Worm (Caenorhabditis elegans): ENCODE measurements around the gene W03F9.4.

The W03F9.4 gene

ce11 chrV:144794-145193 lies 6.4 kb downstream of the W03F9.4 start, which contains the start of gene srh-82:
Gene srh-82 (plus strand): TSS chrV:145094.
- TF ChIP-seq efl-1 (optimal IDR thresholded peaks at IDR 0.05) (no peak), efl-1 (GFP tag; optimal IDR thresholded peaks at IDR 0.05 in 1 of 2) (peak in 1 of 2 experiments; percentile 0), lin-15B (tag; optimal IDR thresholded peaks at IDR 0.05) (no peak)

DNA sequence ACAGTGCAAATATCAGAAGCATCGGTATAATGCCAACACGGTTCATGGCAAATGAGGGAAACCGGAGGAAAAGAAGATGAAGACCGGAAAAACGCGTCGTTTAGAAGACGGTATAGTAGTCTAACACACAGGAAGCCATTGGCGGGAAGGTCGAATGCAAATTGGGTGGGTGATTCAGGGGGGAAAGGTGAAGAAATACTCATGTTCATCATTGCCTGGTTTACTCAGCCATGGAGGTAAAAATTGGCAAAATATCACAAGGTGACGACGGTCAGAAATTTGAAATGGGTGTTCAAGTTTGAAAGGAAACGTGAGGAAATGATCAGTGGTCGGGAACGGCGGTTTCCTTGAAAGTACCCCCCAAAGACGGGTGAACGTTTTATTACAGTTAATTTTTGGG lies 9.9 kb downstream of the W03F9.4 start, which contains the start of gene W03F9.11:
TSS of gene W03F9.11 (minus strand) at position 101 of the 400 bp plus-strand sequence.
- no peak for TF ChIP-seq nhr-20 (tag; optimal IDR thresholded peaks at IDR 0.05)
- no peak for TF ChIP-seq blmp-1 (tag; optimal IDR thresholded peaks at IDR 0.05)
- TF ChIP-seq mep-1 (tag; optimal IDR thresholded peaks at IDR 0.05) = no peak
- no peak for TF ChIP-seq lin-13 (GFP tag; optimal IDR thresholded peaks at IDR 0.05)
- no peak for TF ChIP-seq sox-4 (tag; optimal IDR thresholded peaks at IDR 0.05)
- no peak for TF ChIP-seq mab-9 (GFP tag; IDR thresholded peaks at IDR 0.05)
- no peak for TF ChIP-seq isw-1 (GFP tag; IDR thresholded peaks at IDR 0.05)
- no peak for TF ChIP-seq efl-1 (optimal IDR thresholded peaks at IDR 0.05)
- TF ChIP-seq efl-1 (GFP tag; optimal IDR thresholded peaks at IDR 0.05 in 1 of 2) = no peak
- no peak for TF ChIP-seq egl-27 (tag; optimal IDR thresholded peaks at IDR 0.05)
- TF ChIP-seq dsc-1 (tag; optimal IDR thresholded peaks at IDR 0.05) = no peak

DNA sequence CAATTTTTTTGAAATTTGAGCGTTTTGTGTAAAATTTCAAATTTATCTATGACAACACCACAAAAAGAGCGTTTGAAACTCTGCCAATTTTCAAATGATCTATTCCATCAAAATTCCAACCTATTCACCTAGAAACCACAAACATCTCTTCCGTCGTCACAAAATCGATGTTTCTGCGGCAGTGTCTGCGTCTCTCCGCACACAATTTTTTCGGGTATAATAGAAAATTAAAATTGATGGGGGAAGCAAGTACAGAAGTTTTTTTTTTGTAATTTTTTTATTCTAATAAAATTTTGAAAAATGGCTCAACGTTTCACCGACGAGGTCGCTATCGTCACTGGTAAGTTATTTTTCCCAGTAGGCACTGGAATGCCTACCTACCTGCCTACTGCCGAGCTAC lies 12.6 kb downstream of the W03F9.4 start, which contains the start of gene W03F9.9:
TSS of gene W03F9.9 (plus strand) at position 301 of the 400 bp plus-strand sequence.
- TF ChIP-seq efl-1 (optimal IDR thresholded peaks at IDR 0.05) (no peak), efl-1 (GFP tag; optimal IDR thresholded peaks at IDR 0.05 in 1 of 2) (peak in 1 of 2 experiments; percentile 82), ceh-88 (GFP tag; IDR thresholded peaks at IDR 0.05) (no peak)

ce11 chrV:137667-138066 lies 13.5 kb downstream of the W03F9.4 start:
- TF ChIP-seq nhr-76 (tag; optimal IDR thresholded peaks at IDR 0.05) = no peak
- no peak for TF ChIP-seq ztf-11 (tag; optimal IDR thresholded peaks at IDR 0.05)
- TF ChIP-seq sptf-1 (tag; optimal IDR thresholded peaks at IDR 0.05) = no peak
- TF ChIP-seq pag-3 (tag; optimal IDR thresholded peaks at IDR 0.05; ENCODE audit: borderline replicate concordance, insufficient read depth) = no peak
- TF ChIP-seq efl-1 (optimal IDR thresholded peaks at IDR 0.05) = no peak
- TF ChIP-seq efl-1 (GFP tag; optimal IDR thresholded peaks at IDR 0.05 in 1 of 2) = peak in 1 of 2 experiments; percentile 91

DNA sequence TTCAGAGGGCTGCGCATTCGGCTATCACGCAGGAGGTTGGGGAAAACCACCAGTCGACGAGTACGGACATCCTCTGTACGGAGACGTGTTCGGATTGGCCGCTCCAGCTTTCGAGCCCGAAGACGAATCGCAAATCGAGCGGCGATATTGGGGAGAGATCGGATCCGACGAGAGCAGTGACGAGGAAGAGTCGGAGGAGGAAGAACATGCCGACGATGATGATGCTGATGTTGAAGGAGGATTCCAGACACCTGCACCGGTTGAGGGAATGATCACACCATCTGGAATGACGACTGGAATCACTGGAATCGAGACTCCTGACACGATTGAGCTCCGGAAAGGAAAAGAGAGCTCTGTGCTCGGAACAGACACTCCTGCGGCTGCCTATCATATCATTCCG lies 21.0 kb downstream of the W03F9.4 start:
- no peak for TF ChIP-seq efl-1 (optimal IDR thresholded peaks at IDR 0.05)
- TF ChIP-seq efl-1 (GFP tag; optimal IDR thresholded peaks at IDR 0.05 in 1 of 2) = peak in 1 of 2 experiments; percentile 12
- TF ChIP-seq grh-1 (GFP tag; IDR thresholded peaks at IDR 0.05) = no peak
- TF ChIP-seq snu-23 (GFP tag; optimal IDR thresholded peaks at IDR 0.05) = no peak
- no peak for TF ChIP-seq aha-1 (tag; optimal IDR thresholded peaks at IDR 0.05)

- TF ChIP-seq lin-35 (GFP tag; optimal IDR thresholded peaks at IDR 0.05) (peak; percentile 59 to 63), hlh-4 (tag; optimal IDR thresholded peaks at IDR 0.05) (no peak), lin-13 (GFP tag; optimal IDR thresholded peaks at IDR 0.05) (no peak), nhr-77 (tag; optimal IDR thresholded peaks at IDR 0.05) (peak; percentile 17), fkh-4 (tag; optimal IDR thresholded peaks at IDR 0.05; ENCODE audit: borderline replicate concordance) (no peak), ztf-11 (tag; optimal IDR thresholded peaks at IDR 0.05) (peak in 1 of 2 experiments; percentile 28), C16A3.4 (tag; optimal IDR thresholded peaks at IDR 0.05) (no peak), ceh-8 (GFP tag; optimal IDR thresholded peaks at IDR 0.05) (no peak), vab-15 (tag; optimal IDR thresholded peaks at IDR 0.05) (no peak), xbp-1 (tag; optimal IDR thresholded peaks at IDR 0.05) (peak; percentile 36), sup-37 (GFP tag; optimal IDR thresholded peaks at IDR 0.05) (no peak), lsy-2 (tag; optimal IDR thresholded peaks at IDR 0.05) (peak; percentile 59 to 66), dsc-1 (tag; optimal IDR thresholded peaks at IDR 0.05) (peak; percentile 1), skn-1 (tag; optimal IDR thresholded peaks at IDR 0.05) (peak; percentile 43), nhr-71 (tag; optimal IDR thresholded peaks at IDR 0.05) (peak; percentile 56), nhr-47 (tag; optimal IDR thresholded peaks at IDR 0.05) (peak; percentile 59), snu-23 (GFP tag; optimal IDR thresholded peaks at IDR 0.05) (peak; percentile 54), snpc-4 (tag; optimal IDR thresholded peaks at IDR 0.05) (peak; percentile 7), ces-1 (GFP tag; optimal IDR thresholded peaks at IDR 0.05) (no peak), ceh-82 (tag; optimal IDR thresholded peaks at IDR 0.05) (peak in 2 of 3 experiments; percentile 9 to 34), lin-15B (tag; optimal IDR thresholded peaks at IDR 0.05) (peak; percentile 14), lir-3 (tag; optimal IDR thresholded peaks at IDR 0.05; ENCODE audit: poor library complexity) (no peak), rnt-1 (tag; optimal IDR thresholded peaks at IDR 0.05) (peak; percentile 36), C34B4.2 (tag; optimal IDR thresholded peaks at IDR 0.05) (no peak), lin-39 (tag; optimal IDR thresholded peaks at IDR 0.05) (peak; percentile 30), mdl-1 (tag; optimal IDR thresholded peaks at IDR 0.05) (peak in 1 of 2 experiments; percentile 4)
Observed at ce11 chrV:127882-128281, 23.3 kb downstream of the W03F9.4 start, which contains the start of the genes W03F9.2 and sftb-2. Gene W03F9.2 (minus strand): TSS chrV:128034. Gene sftb-2 (plus strand): TSS chrV:128237.

All from whole organism, L1 larva.